Fruit fly (Drosophila melanogaster): ENCODE results near the gene ana1.

Gene ana1

dm6 chr3R:24564191-24564798 is 33.9 kb downstream of the ana1 start:
- no peak for TF ChIP-seq Mnt (GFP tag; optimal IDR thresholded peaks at IDR 0.05)
- no peak for TF ChIP-seq Crg-1 (GFP tag; optimal IDR thresholded peaks at IDR 0.05)
- TF ChIP-seq bab1 (GFP tag; optimal IDR thresholded peaks at IDR 0.05) = no peak
- TF ChIP-seq cnc (optimal IDR thresholded peaks at IDR 0.05) = no peak
- TF ChIP-seq toe (GFP tag; optimal IDR thresholded peaks at IDR 0.05) = no peak
- TF ChIP-seq kay (GFP tag; ENCODE audit: borderline replicate concordance) = peak; percentile 56
- TF ChIP-seq CG7101 (tag; optimal IDR thresholded peaks at IDR 0.05) = no peak

- TF ChIP-seq kay (GFP tag; ENCODE audit: borderline replicate concordance) (peak; percentile 84), Mnt (GFP tag; optimal IDR thresholded peaks at IDR 0.05) (no peak), CG5204 (GFP tag; optimal IDR thresholded peaks at IDR 0.05) (no peak), cic (GFP tag; optimal IDR thresholded peaks at IDR 0.05) (no peak), Clk (GFP tag; optimal IDR thresholded peaks at IDR 0.05) (no peak), CG7045 (GFP tag; optimal IDR thresholded peaks at IDR 0.05) (peak; percentile 29), Crg-1 (GFP tag; optimal IDR thresholded peaks at IDR 0.05) (no peak), CG12768 (GFP tag; optimal IDR thresholded peaks at IDR 0.05) (no peak), cnc (optimal IDR thresholded peaks at IDR 0.05) (no peak), CG33017 (tag; optimal IDR thresholded peaks at IDR 0.05) (peak; percentile 14), ovo (GFP tag; optimal IDR thresholded peaks at IDR 0.05) (no peak), tj (GFP tag; optimal IDR thresholded peaks at IDR 0.05) (peak; percentile 61), CG1620 (GFP tag; optimal IDR thresholded peaks at IDR 0.05) (no peak), pad (GFP tag; optimal IDR thresholded peaks at IDR 0.05) (no peak), bab1 (GFP tag; optimal IDR thresholded peaks at IDR 0.05) (no peak)
Measured at dm6 chr3R:24564799-24565344, 34.5 kb downstream of the ana1 start.

dm6 chr3R:24565748-24566239 is 35.4 kb downstream of the ana1 start:
- TF ChIP-seq tj (GFP tag; optimal IDR thresholded peaks at IDR 0.05) = peak; percentile 49
- peak; percentile 55 for TF ChIP-seq Hr96 (GFP tag; optimal IDR thresholded peaks at IDR 0.05)
- peak; percentile 74 for TF ChIP-seq CG12768 (GFP tag; optimal IDR thresholded peaks at IDR 0.05)
- peak; percentile 100 for TF ChIP-seq kay (GFP tag; ENCODE audit: borderline replicate concordance)
- TF ChIP-seq CG11617 (GFP tag; optimal IDR thresholded peaks at IDR 0.05) = peak; percentile 42
- TF ChIP-seq CG7101 (tag; optimal IDR thresholded peaks at IDR 0.05) = peak; percentile 74
- TF ChIP-seq Clk (GFP tag; optimal IDR thresholded peaks at IDR 0.05) = peak; percentile 39
- peak; percentile 73 for TF ChIP-seq CG33017 (tag; optimal IDR thresholded peaks at IDR 0.05)
- TF ChIP-seq CG1620 (GFP tag; optimal IDR thresholded peaks at IDR 0.05) = peak; percentile 57
- peak; percentile 91 for TF ChIP-seq Mnt (GFP tag; optimal IDR thresholded peaks at IDR 0.05)
- TF ChIP-seq pad (GFP tag; optimal IDR thresholded peaks at IDR 0.05) = peak; percentile 60
- TF ChIP-seq Crg-1 (GFP tag; optimal IDR thresholded peaks at IDR 0.05) = peak; percentile 69
- TF ChIP-seq bab1 (GFP tag; optimal IDR thresholded peaks at IDR 0.05) = peak; percentile 76
- TF ChIP-seq cnc (optimal IDR thresholded peaks at IDR 0.05) = no peak
- peak; percentile 99 for TF ChIP-seq cic (GFP tag; optimal IDR thresholded peaks at IDR 0.05)
- TF ChIP-seq ovo (GFP tag; optimal IDR thresholded peaks at IDR 0.05) = peak; percentile 92
- TF ChIP-seq CG14711 (tag; optimal IDR thresholded peaks at IDR 0.05) = peak; percentile 77
- peak; percentile 21 for TF ChIP-seq CG7045 (GFP tag; optimal IDR thresholded peaks at IDR 0.05)
- TF ChIP-seq CG5204 (GFP tag; optimal IDR thresholded peaks at IDR 0.05) = no peak
- no peak for TF ChIP-seq toe (GFP tag; optimal IDR thresholded peaks at IDR 0.05)

- peak; percentile 61 for TF ChIP-seq Crg-1 (GFP tag; optimal IDR thresholded peaks at IDR 0.05)
- TF ChIP-seq tj (GFP tag; optimal IDR thresholded peaks at IDR 0.05) = no peak
- peak; percentile 61 for TF ChIP-seq pad (GFP tag; optimal IDR thresholded peaks at IDR 0.05)
- TF ChIP-seq CG7045 (GFP tag; optimal IDR thresholded peaks at IDR 0.05) = peak; percentile 22
- TF ChIP-seq CG33017 (tag; optimal IDR thresholded peaks at IDR 0.05) = peak; percentile 47
- peak; percentile 76 to 84 for TF ChIP-seq cnc (optimal IDR thresholded peaks at IDR 0.05)
- peak; percentile 25 for TF ChIP-seq Clk (GFP tag; optimal IDR thresholded peaks at IDR 0.05)
- peak; percentile 95 for TF ChIP-seq cic (GFP tag; optimal IDR thresholded peaks at IDR 0.05)
- peak; percentile 82 for TF ChIP-seq Mnt (GFP tag; optimal IDR thresholded peaks at IDR 0.05)
- peak; percentile 40 for TF ChIP-seq CG7101 (tag; optimal IDR thresholded peaks at IDR 0.05)
- TF ChIP-seq Hr96 (GFP tag; optimal IDR thresholded peaks at IDR 0.05) = no peak
- peak; percentile 77 for TF ChIP-seq CG12768 (GFP tag; optimal IDR thresholded peaks at IDR 0.05)
- TF ChIP-seq CG5204 (GFP tag; optimal IDR thresholded peaks at IDR 0.05) = no peak
- no peak for TF ChIP-seq CG14711 (tag; optimal IDR thresholded peaks at IDR 0.05)
- no peak for TF ChIP-seq CG1620 (GFP tag; optimal IDR thresholded peaks at IDR 0.05)
- TF ChIP-seq CG11617 (GFP tag; optimal IDR thresholded peaks at IDR 0.05) = no peak
- no peak for TF ChIP-seq bab1 (GFP tag; optimal IDR thresholded peaks at IDR 0.05)
- TF ChIP-seq toe (GFP tag; optimal IDR thresholded peaks at IDR 0.05) = no peak
- TF ChIP-seq kay (GFP tag; ENCODE audit: borderline replicate concordance) = peak; percentile 96
- no peak for TF ChIP-seq ovo (GFP tag; optimal IDR thresholded peaks at IDR 0.05)
Measured at dm6 chr3R:24566756-24567426, 36.5 kb downstream of the ana1 start.

- TF ChIP-seq CG12768 (GFP tag; optimal IDR thresholded peaks at IDR 0.05) (peak; percentile 41), Clk (GFP tag; optimal IDR thresholded peaks at IDR 0.05) (peak; percentile 66), pad (GFP tag; optimal IDR thresholded peaks at IDR 0.05) (peak; percentile 11), tj (GFP tag; optimal IDR thresholded peaks at IDR 0.05) (peak; percentile 49), CG33017 (tag; optimal IDR thresholded peaks at IDR 0.05) (peak; percentile 75), CG5204 (GFP tag; optimal IDR thresholded peaks at IDR 0.05) (peak; percentile 81), CG1620 (GFP tag; optimal IDR thresholded peaks at IDR 0.05) (peak; percentile 10), toe (GFP tag; optimal IDR thresholded peaks at IDR 0.05) (peak; percentile 87), bab1 (GFP tag; optimal IDR thresholded peaks at IDR 0.05) (peak; percentile 36), Crg-1 (GFP tag; optimal IDR thresholded peaks at IDR 0.05) (peak; percentile 25), CG11617 (GFP tag; optimal IDR thresholded peaks at IDR 0.05) (peak; percentile 78), CG7101 (tag; optimal IDR thresholded peaks at IDR 0.05) (peak; percentile 66), CG7045 (GFP tag; optimal IDR thresholded peaks at IDR 0.05) (peak; percentile 73), ovo (GFP tag; optimal IDR thresholded peaks at IDR 0.05) (no peak), Hr96 (GFP tag; optimal IDR thresholded peaks at IDR 0.05) (peak; percentile 68), Mnt (GFP tag; optimal IDR thresholded peaks at IDR 0.05) (peak; percentile 10), cic (GFP tag; optimal IDR thresholded peaks at IDR 0.05) (no peak), CG14711 (tag; optimal IDR thresholded peaks at IDR 0.05) (peak; percentile 56), cnc (optimal IDR thresholded peaks at IDR 0.05) (no peak), kay (GFP tag; ENCODE audit: borderline replicate concordance) (no peak)
Measured at dm6 chr3R:24567427-24567771, 37.0 kb downstream of the ana1 start.

Measured in whole organism, adult.